Worm (Caenorhabditis elegans) whole organism, L3 larva: Measurements from ENCODE around the gene C16C10.1.

ENCODE experiments used
- ama-1 ChIP-seq: fragments of 150-350 bp; optimal IDR thresholded peaks from 2 replicates; lab custom pipeline; 2018
- ceh-28 ChIP-seq: fragments of 150-350 bp; optimal IDR thresholded peaks from 2 replicates; lab custom pipeline; 2014; ENCODE audit warnings: missing biosample characterization, missing genetic modification reagents, missing genetic modification characterization
- elt-1 ChIP-seq: fragments of 150-350 bp; optimal IDR thresholded peaks from 2 replicates; lab custom pipeline; 2014; ENCODE audit warnings: missing biosample characterization, missing genetic modification characterization
- fkh-10 ChIP-seq: sonication (generic microtip); optimal IDR thresholded peaks from 2 replicates; lab custom pipeline; 2017; ENCODE audit warnings: missing biosample characterization, missing genetic modification reagents, missing genetic modification characterization
- nhr-11 ChIP-seq: fragments of 150-350 bp; optimal IDR thresholded peaks from 2 replicates; lab custom pipeline; 2014; ENCODE audit warnings: missing biosample characterization, missing genetic modification characterization
- nhr-12 ChIP-seq: fragments of 150-350 bp; optimal IDR thresholded peaks from 2 replicates; lab custom pipeline; 2014; ENCODE audit warnings: missing biosample characterization, missing genetic modification characterization
- nhr-76 ChIP-seq: fragments of 150-350 bp; sonication (generic microtip); optimal IDR thresholded peaks from 5 replicates; lab custom pipeline; 2014; ENCODE audit warnings: missing biosample characterization, missing genetic modification characterization
- pha-4 ChIP-seq: fragments of 150-350 bp; optimal IDR thresholded peaks from 2 replicates; lab custom pipeline; 2014; ENCODE audit warnings: missing biosample characterization, missing genetic modification reagents, missing genetic modification characterization
- pqm-1 ChIP-seq: fragments of 150-350 bp; optimal IDR thresholded peaks from 2 replicates; lab custom pipeline; 2017; ENCODE audit warnings: missing biosample characterization, missing genetic modification characterization, inconsistent platforms
- skn-1 ChIP-seq: fragments of 150-350 bp; optimal IDR thresholded peaks from 2 replicates; lab custom pipeline; 2014; ENCODE audit warnings: missing biosample characterization, missing genetic modification characterization
- snpc-4 ChIP-seq: fragments of 150-350 bp; optimal IDR thresholded peaks from 2 replicates; lab custom pipeline; 2014; ENCODE audit warnings: missing biosample characterization, missing genetic modification characterization

DNA sequence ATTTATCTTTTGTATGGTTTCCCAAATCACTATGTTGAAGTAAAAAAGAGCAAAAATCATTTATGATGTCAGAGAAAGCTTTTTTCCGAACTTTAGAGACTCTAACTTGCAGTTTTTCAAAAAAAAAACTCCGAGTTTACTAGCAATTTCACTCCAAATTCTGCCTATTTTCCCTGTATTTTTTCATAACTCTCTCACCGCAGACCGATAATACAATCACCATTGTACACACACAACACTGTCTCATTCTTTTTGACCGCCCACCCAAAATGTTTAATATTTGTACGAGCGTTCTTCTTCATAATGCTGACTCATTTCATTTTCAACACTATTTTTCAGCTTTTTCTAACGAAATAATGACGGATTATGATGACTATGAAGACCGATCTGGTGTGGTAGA is 47.6 kb upstream of the C16C10.1 start, which contains the start of gene F43C1.5:
- TF ChIP-seq snpc-4 (no peak), nhr-12 (tag; lab: Kevin White, UChicago) (no peak), elt-1 (tag; lab: Kevin White, UChicago) (no peak), nhr-76 (tag; lab: Kevin White, UChicago) (no peak), fkh-10 (GFP tag; lab: Kevin White, UChicago) (no peak), pha-4 (tag; lab: Kevin White, UChicago) (no peak), pqm-1 (no peak), ceh-28 (no peak), nhr-11 (tag; lab: Kevin White, UChicago) (no peak), skn-1 (tag; lab: Kevin White, UChicago) (no peak), ama-1 (lab: Kevin White, UChicago) (no peak)
